Worm (Caenorhabditis elegans) whole organism, midembryonic: ENCODE data around the gene arl-3.

Experiments
- T22C8.4 ChIP-seq: fragments of 200-800 bp; sonication (Bioruptor generic); IDR thresholded peaks from 2 replicates; pipeline ENCODE4 v1.3.6; 2022; ENCODE audit warnings: missing genetic modification characterization, missing compliant biosample characterization
- cog-1 ChIP-seq: sonication (generic microtip); optimal IDR thresholded peaks from 2 replicates; lab custom pipeline; 2016; ENCODE audit warnings: missing genetic modification characterization, missing compliant biosample characterization
- flt-1 ChIP-seq: fragments of 200-800 bp; sonication (Bioruptor generic); IDR thresholded peaks from 2 replicates; pipeline ENCODE4 v1.3.6; 2022; ENCODE audit warnings: missing genetic modification characterization, missing compliant biosample characterization
- klf-2 ChIP-seq: fragments of 200-800 bp; sonication (Bioruptor generic); conservative IDR thresholded peaks from 2 replicates; pipeline ENCODE4 v1.3.6; 2022; ENCODE audit warnings: missing genetic modification reagents, missing genetic modification characterization, missing compliant biosample characterization
- med-1 ChIP-seq: sonication (generic microtip); optimal IDR thresholded peaks from 2 replicates; lab custom pipeline; 2017; ENCODE audit warnings: missing genetic modification characterization, mild to moderate bottlenecking, missing compliant biosample characterization, antibody characterized with exemption, missing genetic modification reagents; ENCODE audit not compliant: insufficient read depth
- ref-1 ChIP-seq: fragments of 200-800 bp; sonication (Bioruptor generic); conservative IDR thresholded peaks from 2 replicates; pipeline ENCODE4 v1.3.6; 2022; ENCODE audit warnings: missing genetic modification reagents, missing genetic modification characterization, missing compliant biosample characterization
- tab-1 ChIP-seq: fragments of 200-800 bp; sonication (Bioruptor generic); IDR thresholded peaks from 2 replicates; pipeline ENCODE4 v1.3.6; 2022; ENCODE audit warnings: missing genetic modification characterization, missing compliant biosample characterization
- ztf-23 ChIP-seq: fragments of 200-800 bp; sonication (Bioruptor generic); IDR thresholded peaks from 2 replicates; pipeline ENCODE4 v1.3.6; 2022; ENCODE audit warnings: missing genetic modification reagents, missing genetic modification characterization, missing compliant biosample characterization
- ztf-29 ChIP-seq: fragments of 200-800 bp; sonication (Bioruptor generic); IDR thresholded peaks from 2 replicates; pipeline ENCODE4 v1.3.6; 2022; ENCODE audit warnings: missing genetic modification reagents, missing genetic modification characterization, missing compliant biosample characterization

DNA sequence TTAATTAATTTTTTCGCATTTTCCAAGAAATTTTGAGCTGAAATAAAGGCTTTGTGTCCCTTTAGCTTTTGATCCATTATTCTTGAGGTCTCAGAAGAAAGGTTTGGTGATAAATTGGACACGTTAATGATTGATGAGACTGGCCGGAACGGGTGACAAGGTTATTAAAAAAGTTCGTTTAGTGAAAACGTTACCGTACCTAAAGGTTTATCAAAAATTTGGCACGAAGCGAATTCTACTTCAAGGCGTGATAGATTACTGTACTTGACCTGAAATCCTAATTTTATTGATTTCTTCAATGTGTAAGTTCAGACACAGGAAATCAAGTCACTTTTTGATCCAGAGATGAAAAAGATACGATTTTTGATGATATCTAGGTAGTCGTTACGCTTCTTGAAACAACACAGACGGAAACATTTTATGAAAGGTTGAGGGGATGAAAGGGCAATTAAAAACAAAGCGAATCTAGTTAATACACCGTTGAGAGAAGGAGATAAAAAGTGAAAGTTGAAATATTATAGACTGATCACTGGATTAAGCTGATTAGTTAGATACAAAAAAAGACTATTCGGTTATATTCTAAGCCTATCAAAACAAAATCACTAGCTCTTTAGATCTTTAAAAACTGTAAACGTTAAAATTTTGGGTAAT, 4.3 kb downstream of the arl-3 start:
- TF ChIP-seq med-1 (GFP tag; lab: Kevin White, UChicago) (no peak), flt-1 (GFP tag; lab: Robert Waterston, UW) (no peak), ztf-23 (no peak), klf-2 (no peak), cog-1 (tag; lab: Kevin White, UChicago) (no peak), tab-1 (GFP tag; lab: Robert Waterston, UW) (no peak), ref-1 (GFP tag; lab: Robert Waterston, UW) (no peak), T22C8.4 (GFP tag; lab: Robert Waterston, UW) (no peak), ztf-29 (no peak)
